Worm (Caenorhabditis elegans) whole organism, L2 larva: ENCODE measurements around the gene Y48A6C.8.

ENCODE experiments used
- R02D3.7 ChIP-seq: fragments of 150-350 bp; optimal IDR thresholded peaks from 2 replicates; lab custom pipeline; 2014; ENCODE audit warnings: missing biosample characterization, missing genetic modification characterization
- ZK546.5 ChIP-seq: sonication (generic microtip); optimal IDR thresholded peaks from 2 replicates; lab custom pipeline; 2017; ENCODE audit warnings: missing biosample characterization, missing genetic modification characterization
- crh-2 ChIP-seq: sonication (generic microtip); optimal IDR thresholded peaks from 2 replicates; lab custom pipeline; 2017; ENCODE audit warnings: missing biosample characterization, missing genetic modification characterization
- elt-1 ChIP-seq: fragments of 150-350 bp; optimal IDR thresholded peaks from 2 replicates; lab custom pipeline; 2014; ENCODE audit warnings: missing biosample characterization, missing genetic modification characterization
- fos-1 ChIP-seq: fragments of 150-350 bp; optimal IDR thresholded peaks from 2 replicates; lab custom pipeline; 2014; ENCODE audit warnings: missing biosample characterization, missing genetic modification characterization
- lin-11 ChIP-seq: fragments of 150-350 bp; sonication (generic microtip); optimal IDR thresholded peaks from 2 replicates; lab custom pipeline; 2014; ENCODE audit warnings: missing biosample characterization, missing genetic modification characterization, inconsistent platforms, mixed read lengths
- lin-13 ChIP-seq: fragments of 150-350 bp; optimal IDR thresholded peaks from 2 replicates; lab custom pipeline; 2014; ENCODE audit warnings: missing biosample characterization, missing genetic modification reagents, missing genetic modification characterization
- lin-39 ChIP-seq: fragments of 150-350 bp; optimal IDR thresholded peaks from 2 replicates; lab custom pipeline; 2014; ENCODE audit warnings: missing biosample characterization, missing genetic modification reagents, missing genetic modification characterization
- mab-5 ChIP-seq: fragments of 150-350 bp; optimal IDR thresholded peaks from 2 replicates; lab custom pipeline; 2014; ENCODE audit warnings: missing biosample characterization, missing genetic modification characterization
- nhr-21 ChIP-seq: fragments of 150-350 bp; optimal IDR thresholded peaks from 2 replicates; lab custom pipeline; 2014; ENCODE audit warnings: missing biosample characterization, missing genetic modification characterization
- nhr-237 ChIP-seq: fragments of 150-350 bp; optimal IDR thresholded peaks from 2 replicates; lab custom pipeline; 2014; ENCODE audit warnings: missing biosample characterization, missing genetic modification characterization
- sem-4 ChIP-seq: fragments of 150-350 bp; optimal IDR thresholded peaks from 2 replicates; lab custom pipeline; 2014; ENCODE audit warnings: missing biosample characterization, missing genetic modification reagents, missing genetic modification characterization
- skn-1 ChIP-seq: sonication (generic microtip); optimal IDR thresholded peaks from 2 replicates; lab custom pipeline; 2017; ENCODE audit warnings: missing biosample characterization, missing genetic modification characterization
- snpc-4 ChIP-seq: fragments of 150-350 bp; optimal IDR thresholded peaks from 2 replicates; lab custom pipeline; 2014; ENCODE audit warnings: missing biosample characterization, missing genetic modification characterization
- unc-55 ChIP-seq: fragments of 150-350 bp; sonication (generic microtip); optimal IDR thresholded peaks from 3 replicates; lab custom pipeline; 2014; ENCODE audit warnings: missing biosample characterization, missing genetic modification reagents, missing genetic modification characterization
- ztf-4 ChIP-seq: fragments of 150-350 bp; optimal IDR thresholded peaks from 2 replicates; lab custom pipeline; 2014; ENCODE audit warnings: missing biosample characterization, missing genetic modification characterization

Gene Y48A6C.8

DNA sequence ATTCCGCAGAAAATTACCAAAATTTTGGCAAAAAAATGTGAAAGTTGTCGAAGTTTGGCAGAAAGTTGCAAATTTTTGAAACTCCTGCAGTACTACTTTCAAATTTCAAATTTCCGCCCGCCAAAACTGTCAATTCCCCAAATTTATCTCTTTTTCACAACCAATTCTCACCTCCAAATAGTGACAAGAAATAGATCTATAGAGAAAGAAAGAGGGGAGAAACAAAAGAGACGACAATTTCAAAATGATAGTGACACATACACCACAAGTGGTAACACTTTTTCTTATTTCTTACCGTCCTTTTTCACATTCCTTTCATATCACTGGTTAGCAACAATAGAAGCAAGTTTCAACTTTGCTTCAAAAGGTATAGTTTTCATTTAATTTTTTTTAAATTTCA lies 43.4 kb downstream of the Y48A6C.8 start:
- TF ChIP-seq fos-1 (tag; lab: Kevin White, UChicago) (peak; percentile 31), unc-55 (GFP tag; lab: Kevin White, UChicago) (no peak), lin-39 (tag; lab: Kevin White, UChicago) (no peak)

DNA sequence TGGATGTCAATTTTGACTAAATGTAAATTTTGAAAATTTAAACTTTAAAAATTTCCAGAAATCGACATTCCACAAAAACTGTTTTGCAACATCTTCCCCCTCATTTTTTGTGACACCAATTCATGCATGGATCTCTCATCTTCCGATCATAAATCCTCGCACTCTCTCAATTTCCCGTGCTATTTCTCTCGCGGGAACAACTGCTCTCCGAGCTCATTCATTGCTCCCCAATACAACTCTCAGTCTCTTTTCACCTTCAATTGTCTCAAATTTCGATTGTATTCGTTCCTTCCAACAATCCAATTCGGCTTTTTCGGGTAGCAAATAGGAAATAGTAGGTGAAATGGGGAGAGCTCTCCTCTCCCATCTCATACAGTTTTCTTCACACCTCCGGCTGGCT lies 44.8 kb downstream of the Y48A6C.8 start:
- TF ChIP-seq lin-11 (tag; lab: Kevin White, UChicago) (no peak), elt-1 (no peak), nhr-21 (tag; lab: Kevin White, UChicago) (no peak), ztf-4 (tag; lab: Kevin White, UChicago) (no peak), nhr-237 (tag; lab: Kevin White, UChicago) (no peak)

- TF ChIP-seq ZK546.5 (no peak), snpc-4 (tag; lab: Kevin White, UChicago) (no peak), skn-1 (tag; lab: Kevin White, UChicago) (no peak), R02D3.7 (no peak), nhr-21 (tag; lab: Kevin White, UChicago) (no peak), lin-13 (GFP tag; lab: Kevin White, UChicago) (no peak), elt-1 (no peak), mab-5 (tag; lab: Kevin White, UChicago) (no peak), crh-2 (tag; lab: Kevin White, UChicago) (no peak)
- TF ChIP-seq, all 48 proteins: peak for 0
Observed at ce11 chrIII:11079445-11079844, 48.0 kb downstream of the Y48A6C.8 start, which contains the start of gene W09D6.4. Gene W09D6.4 (plus strand): TSS chrIII:11079745.

DNA sequence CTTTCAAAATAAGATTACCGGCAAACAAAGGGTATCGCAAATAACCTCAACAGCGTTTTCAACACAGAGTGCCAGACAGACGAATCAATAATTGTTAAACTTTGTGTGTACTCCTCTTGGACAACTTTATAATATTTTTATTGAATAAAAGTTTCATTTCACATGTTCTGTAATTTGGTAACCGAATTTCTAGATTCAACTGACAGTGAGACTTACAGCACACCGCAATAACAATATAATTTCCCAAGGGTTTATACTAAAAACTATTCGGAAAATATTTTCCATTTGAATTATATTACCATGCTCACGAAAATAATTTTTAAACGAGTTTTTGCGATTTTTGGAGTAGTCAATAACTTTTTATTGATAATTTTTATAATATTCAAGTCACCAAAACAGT lies 50.0 kb downstream of the Y48A6C.8 start, which contains the start of gene str-246:
Gene str-246 (plus strand): TSS at position 301 of the 400 bp plus-strand sequence.
- no peak for TF ChIP-seq sem-4 (tag; lab: Kevin White, UChicago)
